Fruit fly (Drosophila melanogaster) whole organism, pupa: ENCODE results near the gene st.

Experiments used
- CG10348 ChIP-seq: fragments of 200-800 bp; sonication (Bioruptor generic); IDR thresholded peaks from 2 replicates; pipeline ENCODE4 v1.3.6; 2022; ENCODE audit warnings: missing biosample characterization, missing genetic modification characterization
- CG12605 ChIP-seq: fragments of 200-800 bp; sonication (Bioruptor generic); IDR thresholded peaks from 2 replicates; pipeline ENCODE4 v1.3.6; 2022; ENCODE audit warnings: missing biosample characterization, missing genetic modification characterization
- CG15710 ChIP-seq: fragments of 200-800 bp; sonication (Bioruptor generic); optimal IDR thresholded peaks from 2 replicates; lab custom pipeline; 2018; ENCODE audit warnings: missing biosample characterization, mild to moderate bottlenecking, missing genetic modification characterization, moderate library complexity
- CG17806 ChIP-seq: fragments of 200-800 bp; sonication (Bioruptor generic); optimal IDR thresholded peaks from 2 replicates; lab custom pipeline; 2018; ENCODE audit warnings: missing biosample characterization, mild to moderate bottlenecking, missing genetic modification characterization, moderate library complexity
- CG32121 ChIP-seq: fragments of 200-800 bp; sonication (Bioruptor generic); IDR thresholded peaks from 2 replicates; pipeline ENCODE4 v1.3.6; 2022; ENCODE audit warnings: missing biosample characterization, missing genetic modification characterization
- CG34367 ChIP-seq: fragments of 200-800 bp; sonication (Bioruptor generic); optimal IDR thresholded peaks from 2 replicates; lab custom pipeline; 2018; ENCODE audit warnings: missing biosample characterization, mild to moderate bottlenecking, missing genetic modification characterization
- CG8159 ChIP-seq: fragments of 200-800 bp; sonication (Bioruptor generic); optimal IDR thresholded peaks from 3 replicates; lab custom pipeline; 2018; ENCODE audit warnings: missing biosample characterization, mild to moderate bottlenecking, missing genetic modification characterization, moderate library complexity
- EcR ChIP-seq: fragments of 200-800 bp; sonication (Bioruptor generic); optimal IDR thresholded peaks from 3 replicates; lab custom pipeline; 2019; ENCODE audit warnings: missing biosample characterization, missing genetic modification characterization, mild to moderate bottlenecking, moderate library complexity, missing genetic modification reagents
- Pif1B ChIP-seq: fragments of 200-800 bp; sonication (Bioruptor generic); optimal IDR thresholded peaks from 3 replicates; lab custom pipeline; 2016; ENCODE audit warnings: missing biosample characterization, missing genetic modification characterization
- rn ChIP-seq: fragments of 200-800 bp; sonication (Bioruptor generic); IDR thresholded peaks from 2 replicates; pipeline ENCODE4 v1.3.6; 2022; ENCODE audit warnings: missing biosample characterization, missing genetic modification characterization

DNA sequence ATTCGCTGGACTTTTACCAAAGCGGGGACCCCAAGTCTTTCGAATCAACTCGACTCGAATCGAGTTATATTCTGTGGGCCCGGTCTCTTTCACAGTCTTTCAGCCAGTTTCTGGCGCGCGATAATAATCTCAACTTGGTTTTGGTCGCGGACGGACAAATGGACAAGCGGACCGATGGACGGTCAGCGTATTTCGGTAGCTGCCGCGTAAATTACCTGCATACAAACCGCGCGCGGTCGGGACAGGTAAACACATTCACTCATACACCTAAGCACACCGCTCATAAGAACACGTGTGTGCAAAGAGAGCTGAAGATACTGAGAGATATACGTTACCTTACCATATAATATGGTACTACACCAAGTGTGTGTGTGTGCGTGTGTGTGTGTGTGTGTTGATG, 8.2 kb upstream of the st start:
- TF ChIP-seq rn (GFP tag; lab: Robert Waterston, UW) (no peak), EcR (GFP tag; lab: Kevin White, UChicago) (no peak), CG10348 (no peak), CG15710 (tag; lab: Kevin White, UChicago) (no peak), CG17806 (tag; lab: Kevin White, UChicago) (no peak), CG34367 (tag; lab: Kevin White, UChicago) (no peak), CG32121 (no peak), CG12605 (GFP tag; lab: Robert Waterston, UW) (no peak), CG8159 (tag; lab: Kevin White, UChicago) (no peak), Pif1B (GFP tag; lab: Kevin White, UChicago) (no peak)
